Worm (Caenorhabditis elegans): ENCODE data around the gene ilys-5.
A peak's percentile ranks its signal among the peaks of the same experiment; 100 is the strongest.

Gene ilys-5

ce11 chrX:6530591-6530990, 6.0 kb downstream of the ilys-5 start (continued):
- TF ChIP-seq spr-1 (tag; optimal IDR thresholded peaks at IDR 0.05) (no peak), mdt-29 (GFP tag; IDR thresholded peaks at IDR 0.05) (no peak), duxl-1 (tag; optimal IDR thresholded peaks at IDR 0.05; ENCODE audit: poor library complexity) (no peak), nhr-77 (tag; optimal IDR thresholded peaks at IDR 0.05) (peak; percentile 12)

- TF ChIP-seq T20F7.1 (GFP tag; optimal IDR thresholded peaks at IDR 0.05) (no peak), lin-1 (GFP tag; IDR thresholded peaks at IDR 0.05) (no peak), D1046.2 (GFP tag; IDR thresholded peaks at IDR 0.05) (no peak)
These were observed 6.6 kb downstream of the ilys-5 start, which contains the start of gene ceh-60 for ce11 chrX:6530046-6530445. Gene ceh-60 (minus strand): TSS chrX:6530146.

- TF ChIP-seq ceh-20 (GFP tag; IDR thresholded peaks at IDR 0.05), result peak; percentile 38; the same call in 1 of the 2 replicates
- TF ChIP-seq ceh-82 (tag; optimal IDR thresholded peaks at IDR 0.05), result no peak
- no peak for TF ChIP-seq lin-29 (GFP tag; IDR thresholded peaks at IDR 0.05)
- no peak for TF ChIP-seq sdz-12 (GFP tag; optimal IDR thresholded peaks at IDR 0.05)
- TF ChIP-seq F37D6.2 (tag; optimal IDR thresholded peaks at IDR 0.05), result no peak
- TF ChIP-seq Y105C5A.15 (GFP tag; IDR thresholded peaks at IDR 0.05), result no peak
- TF ChIP-seq dmd-8 (GFP tag; IDR thresholded peaks at IDR 0.05), result no peak
- TF ChIP-seq zip-2 (tag; optimal IDR thresholded peaks at IDR 0.05), result no peak
- no peak for TF ChIP-seq nhr-6 (tag; optimal IDR thresholded peaks at IDR 0.05)
- TF ChIP-seq egl-27 (tag; optimal IDR thresholded peaks at IDR 0.05), result no peak
- TF ChIP-seq daf-19 (GFP tag; conservative IDR thresholded peaks at IDR 0.05), result no peak
- no peak for TF ChIP-seq mxl-3 (GFP tag; optimal IDR thresholded peaks at IDR 0.05)
- TF ChIP-seq daf-8 (GFP tag; IDR thresholded peaks at IDR 0.05), result 0 out of 2 replicates have a peak, but pooled peaks have one; percentile 50
- TF ChIP-seq mes-2 (tag; optimal IDR thresholded peaks at IDR 0.05; ENCODE audit: poor library complexity, severe bottlenecking), result no peak
- no peak for TF ChIP-seq zip-11 (GFP tag; IDR thresholded peaks at IDR 0.05)
- TF ChIP-seq F44E2.7 (GFP tag; IDR thresholded peaks at IDR 0.05), result no peak
- no peak for TF ChIP-seq F26F4.8 (GFP tag; conservative IDR thresholded peaks at IDR 0.05)
- TF ChIP-seq nhr-10 (tag; optimal IDR thresholded peaks at IDR 0.05), result no peak
- TF ChIP-seq madf-9 (GFP tag; conservative IDR thresholded peaks at IDR 0.05), result no peak
- TF ChIP-seq lin-39 (tag; optimal IDR thresholded peaks at IDR 0.05), result no peak
- TF ChIP-seq set-16 (GFP tag; IDR thresholded peaks at IDR 0.05), result no peak
- TF ChIP-seq F49E8.2 (tag; optimal IDR thresholded peaks at IDR 0.05; ENCODE audit: borderline replicate concordance), result no peak
- no peak for TF ChIP-seq R02D3.7 (tag; optimal IDR thresholded peaks at IDR 0.05)
- TF ChIP-seq mdt-29 (GFP tag; IDR thresholded peaks at IDR 0.05), result peak; percentile 60; the same call in 1 of the 2 replicates
- TF ChIP-seq mxl-2 (GFP tag; conservative IDR thresholded peaks at IDR 0.05), result 0 out of 2 replicates have a peak, but pooled peaks have one; percentile 14
- no peak for TF ChIP-seq ZK337.2 (GFP tag; IDR thresholded peaks at IDR 0.05)
- TF ChIP-seq Y5F2A.4 (GFP tag; optimal IDR thresholded peaks at IDR 0.05), result no peak
- TF ChIP-seq mep-1 (tag; optimal IDR thresholded peaks at IDR 0.05), result peak; percentile 22
- TF ChIP-seq lim-7 (GFP tag; IDR thresholded peaks at IDR 0.05), result no peak
- peak; percentile 92 for TF ChIP-seq aha-1 (tag)
- peak; percentile 78 for TF ChIP-seq nhr-42 (GFP tag; IDR thresholded peaks at IDR 0.05)
- 0 out of 2 replicates have a peak, but pooled peaks have one; percentile 50 for TF ChIP-seq lin-1 (GFP tag; IDR thresholded peaks at IDR 0.05)
- TF ChIP-seq lir-3 (tag; optimal IDR thresholded peaks at IDR 0.05), result no peak
- no peak for TF ChIP-seq lin-38 (GFP tag; IDR thresholded peaks at IDR 0.05)
- TF ChIP-seq lsy-2 (tag; optimal IDR thresholded peaks at IDR 0.05), result no peak
- no peak; the same call in none of the 2 replicates for TF ChIP-seq zfp-3 (GFP tag; conservative IDR thresholded peaks at IDR 0.05)
- TF ChIP-seq daf-12 (tag; optimal IDR thresholded peaks at IDR 0.05), result no peak
- no peak for TF ChIP-seq ctbp-1 (GFP tag; IDR thresholded peaks at IDR 0.05)
- TF ChIP-seq nhr-48 (tag; optimal IDR thresholded peaks at IDR 0.05), result peak; percentile 47
- TF ChIP-seq daf-16 (GFP tag; optimal IDR thresholded peaks at IDR 0.05), result peak in 1 of 2 experiments; percentile 38
- TF ChIP-seq daf-16 (tag; optimal IDR thresholded peaks at IDR 0.05), result peak; percentile 86
- 0 out of 2 replicates have a peak, but pooled peaks have one; percentile 19 for TF ChIP-seq nhr-41 (GFP tag; IDR thresholded peaks at IDR 0.05)
- peak; percentile 72 for TF ChIP-seq dve-1 (tag; optimal IDR thresholded peaks at IDR 0.05; ENCODE audit: insufficient read depth)
These were observed 14.0 kb downstream of the ilys-5 start for ce11 chrX:6522634-6523070.
